Fruit fly (Drosophila melanogaster) whole organism, pupa: Measurements from ENCODE around the gene cindr.

Source experiments
- CG14655 ChIP-seq: fragments of 200-800 bp; sonication (Bioruptor generic); optimal IDR thresholded peaks from 3 replicates; lab custom pipeline; 2017; ENCODE audit warnings: mild to moderate bottlenecking, missing biosample characterization, missing genetic modification reagents, missing genetic modification characterization
- fd96Ca ChIP-seq: fragments of 200-800 bp; sonication (Bioruptor generic); IDR thresholded peaks from 3 replicates; pipeline ENCODE4 v1.3.6; 2022; ENCODE audit warnings: missing biosample characterization, missing genetic modification characterization

- TF ChIP-seq CG14655 (GFP tag; lab: Kevin White, UChicago) (no peak), fd96Ca (GFP tag; lab: Robert Waterston, UW) (no peak)
These were observed 42.9 kb upstream of the cindr start, which contains the start of gene zfh1 for dm6 chr3R:30765306-30766033.
